Fruit fly (Drosophila melanogaster) whole organism, prepupa: Measurements from ENCODE around the gene GluRIIB.
A peak's percentile ranks its signal among the peaks of the same experiment; 100 is the strongest.

Experiments used
- Blimp-1 ChIP-seq: fragments of 200-800 bp; sonication (Bioruptor generic); optimal IDR thresholded peaks from 3 replicates; lab custom pipeline; 2017; ENCODE audit warnings: missing biosample characterization, missing genetic modification characterization, mild to moderate bottlenecking, moderate library complexity, missing genetic modification reagents
- CG10631 ChIP-seq: fragments of 200-800 bp; sonication (Bioruptor generic); optimal IDR thresholded peaks from 2 replicates; lab custom pipeline; 2016; ENCODE audit warnings: missing biosample characterization, missing genetic modification characterization
- CG10669 ChIP-seq: fragments of 200-800 bp; sonication (Bioruptor generic); optimal IDR thresholded peaks from 3 replicates; lab custom pipeline; 2018; ENCODE audit warnings: missing biosample characterization, mild to moderate bottlenecking, missing genetic modification characterization, moderate library complexity
- CG11294 ChIP-seq: fragments of 200-800 bp; sonication (Bioruptor generic); IDR thresholded peaks from 2 replicates; pipeline ENCODE4 v1.3.6; 2022; ENCODE audit warnings: missing biosample characterization, missing genetic modification characterization
- CG11762 ChIP-seq: fragments of 200-800 bp; sonication (Bioruptor generic); optimal IDR thresholded peaks from 3 replicates; lab custom pipeline; 2016; ENCODE audit warnings: missing biosample characterization, missing genetic modification characterization; ENCODE audit not compliant: insufficient read depth
- CG11902 ChIP-seq: fragments of 200-800 bp; sonication (Bioruptor generic); optimal IDR thresholded peaks from 3 replicates; lab custom pipeline; 2016; ENCODE audit warnings: missing biosample characterization, missing genetic modification characterization
- CG15336 ChIP-seq: fragments of 200-800 bp; sonication (Bioruptor generic); IDR thresholded peaks from 2 replicates; pipeline ENCODE4 v1.3.6; 2022; ENCODE audit warnings: missing biosample characterization, missing genetic modification characterization
- CG16779 ChIP-seq: fragments of 200-800 bp; sonication (Bioruptor generic); optimal IDR thresholded peaks from 3 replicates; lab custom pipeline; 2017; ENCODE audit warnings: missing biosample characterization, mild to moderate bottlenecking, missing genetic modification characterization
- CG31627 ChIP-seq: fragments of 200-800 bp; sonication (Bioruptor generic); optimal IDR thresholded peaks from 3 replicates; lab custom pipeline; 2016; ENCODE audit warnings: missing biosample characterization, missing genetic modification characterization
- CG32006 ChIP-seq: fragments of 200-800 bp; sonication (Bioruptor generic); optimal IDR thresholded peaks from 3 replicates; lab custom pipeline; 2017; ENCODE audit warnings: missing biosample characterization, mild to moderate bottlenecking, missing genetic modification characterization
- CG34406 ChIP-seq: fragments of 200-800 bp; sonication (Bioruptor generic); optimal IDR thresholded peaks from 3 replicates; lab custom pipeline; 2016; ENCODE audit warnings: missing biosample characterization, missing genetic modification characterization
- CG4318 ChIP-seq: fragments of 200-800 bp; sonication (Bioruptor generic); optimal IDR thresholded peaks from 3 replicates; lab custom pipeline; 2017; ENCODE audit warnings: missing biosample characterization, mild to moderate bottlenecking, missing genetic modification characterization
- CG6163 ChIP-seq: fragments of 200-800 bp; sonication (Bioruptor generic); IDR thresholded peaks from 3 replicates; pipeline ENCODE4 v1.3.6; 2022; ENCODE audit warnings: missing biosample characterization, missing genetic modification characterization
- CG6276 ChIP-seq: fragments of 200-800 bp; sonication (Bioruptor generic); optimal IDR thresholded peaks from 2 replicates; lab custom pipeline; 2017; ENCODE audit warnings: missing biosample characterization, mild to moderate bottlenecking, missing genetic modification characterization
- CG6792 ChIP-seq: fragments of 200-800 bp; sonication (Bioruptor generic); optimal IDR thresholded peaks from 3 replicates; lab custom pipeline; 2016; ENCODE audit warnings: missing biosample characterization, missing genetic modification characterization
- CG6808 ChIP-seq: fragments of 200-800 bp; sonication (Bioruptor generic); optimal IDR thresholded peaks from 3 replicates; lab custom pipeline; 2017; ENCODE audit warnings: missing biosample characterization, missing genetic modification characterization, mild to moderate bottlenecking, moderate library complexity, missing genetic modification reagents
- CG6854 ChIP-seq: fragments of 200-800 bp; sonication (Bioruptor generic); optimal IDR thresholded peaks from 2 replicates; lab custom pipeline; 2017; ENCODE audit warnings: missing biosample characterization, mild to moderate bottlenecking, missing genetic modification characterization
- CG7368 ChIP-seq: fragments of 200-800 bp; sonication (Bioruptor generic); optimal IDR thresholded peaks from 3 replicates; lab custom pipeline; 2016; ENCODE audit warnings: missing biosample characterization, missing genetic modification characterization
- CG8119 ChIP-seq: fragments of 200-800 bp; sonication (Bioruptor generic); IDR thresholded peaks from 3 replicates; pipeline ENCODE4 v1.3.6; 2022; ENCODE audit warnings: missing biosample characterization, missing genetic modification characterization
- CG8319 ChIP-seq: fragments of 200-800 bp; sonication (Bioruptor generic); optimal IDR thresholded peaks from 3 replicates; lab custom pipeline; 2016; ENCODE audit warnings: missing biosample characterization, missing genetic modification characterization
- CG8632 ChIP-seq: fragments of 200-800 bp; sonication (Bioruptor generic); optimal IDR thresholded peaks from 3 replicates; lab custom pipeline; 2016; ENCODE audit warnings: missing biosample characterization, missing genetic modification characterization
- CG9139 ChIP-seq: fragments of 200-800 bp; sonication (Bioruptor generic); optimal IDR thresholded peaks from 3 replicates; lab custom pipeline; 2017; ENCODE audit warnings: missing biosample characterization, mild to moderate bottlenecking, missing genetic modification characterization
- Eip75B ChIP-seq: fragments of 200-800 bp; sonication (Bioruptor generic); optimal IDR thresholded peaks from 3 replicates; lab custom pipeline; 2016; ENCODE audit warnings: missing biosample characterization, missing genetic modification characterization
- Eip78C ChIP-seq: fragments of 200-800 bp; sonication (Bioruptor generic); peaks from one replicate; lab custom pipeline; 2016; ENCODE audit warnings: missing biosample characterization, missing genetic modification characterization
- Eip93F ChIP-seq: fragments of 200-800 bp; sonication (Bioruptor generic); optimal IDR thresholded peaks from 2 replicates; lab custom pipeline; 2016; ENCODE audit warnings: missing biosample characterization, mild to moderate bottlenecking, missing genetic modification characterization
- Ets21C ChIP-seq: fragments of 200-800 bp; sonication (Bioruptor generic); optimal IDR thresholded peaks from 3 replicates; lab custom pipeline; 2016; ENCODE audit warnings: missing biosample characterization, missing genetic modification characterization
- Hr4 ChIP-seq: fragments of 200-800 bp; sonication (Bioruptor generic); optimal IDR thresholded peaks from 3 replicates; lab custom pipeline; 2016; ENCODE audit warnings: missing biosample characterization, missing genetic modification characterization
- Lpt ChIP-seq: fragments of 200-800 bp; sonication (Bioruptor generic); optimal IDR thresholded peaks from 3 replicates; lab custom pipeline; 2016; ENCODE audit warnings: missing biosample characterization, missing genetic modification characterization
- Met ChIP-seq: fragments of 200-800 bp; sonication (Bioruptor generic); optimal IDR thresholded peaks from 3 replicates; lab custom pipeline; 2016; ENCODE audit warnings: missing biosample characterization, missing genetic modification characterization
- OdsH ChIP-seq: fragments of 200-800 bp; sonication (Bioruptor generic); optimal IDR thresholded peaks from 3 replicates; lab custom pipeline; 2016; ENCODE audit warnings: missing biosample characterization, missing genetic modification characterization
- Smox ChIP-seq: fragments of 200-800 bp; sonication (Bioruptor generic); optimal IDR thresholded peaks from 3 replicates; lab custom pipeline; 2016; ENCODE audit warnings: missing biosample characterization, missing genetic modification characterization
- Sox102F ChIP-seq: fragments of 200-800 bp; sonication (Bioruptor generic); optimal IDR thresholded peaks from 2 replicates; lab custom pipeline; 2016; ENCODE audit warnings: missing biosample characterization, mild to moderate bottlenecking, missing genetic modification characterization
- acj6 ChIP-seq: fragments of 200-800 bp; sonication (Bioruptor generic); optimal IDR thresholded peaks from 3 replicates; lab custom pipeline; 2016; ENCODE audit warnings: missing biosample characterization, missing genetic modification characterization
- cyc ChIP-seq: fragments of 200-800 bp; sonication (Bioruptor generic); optimal IDR thresholded peaks from 3 replicates; lab custom pipeline; 2016; ENCODE audit warnings: missing biosample characterization, missing genetic modification characterization
- dsx ChIP-seq: fragments of 200-800 bp; optimal IDR thresholded peaks from 3 replicates; lab custom pipeline; 2019; ENCODE audit warnings: missing biosample characterization, mild to moderate bottlenecking, missing genetic modification characterization, moderate library complexity; ENCODE audit not compliant: poor library complexity, severe bottlenecking
- eg ChIP-seq: fragments of 200-800 bp; sonication (Bioruptor generic); IDR thresholded peaks from 3 replicates; pipeline ENCODE4 v1.3.6; 2022; ENCODE audit warnings: missing biosample characterization, missing genetic modification characterization
- esn ChIP-seq: fragments of 200-800 bp; sonication (Bioruptor generic); optimal IDR thresholded peaks from 2 replicates; lab custom pipeline; 2016; ENCODE audit warnings: missing biosample characterization, mild to moderate bottlenecking, missing genetic modification characterization, moderate library complexity
- fd59A ChIP-seq: fragments of 200-800 bp; sonication (Bioruptor generic); optimal IDR thresholded peaks from 2 replicates; lab custom pipeline; 2017; ENCODE audit warnings: missing biosample characterization, mild to moderate bottlenecking, missing genetic modification characterization, missing genetic modification reagents
- lz ChIP-seq: fragments of 200-800 bp; sonication (Bioruptor generic); optimal IDR thresholded peaks from 3 replicates; lab custom pipeline; 2016; ENCODE audit warnings: missing biosample characterization, missing genetic modification characterization
- net ChIP-seq: fragments of 200-800 bp; sonication (Bioruptor generic); optimal IDR thresholded peaks from 3 replicates; lab custom pipeline; 2016; ENCODE audit warnings: missing biosample characterization, missing genetic modification characterization
- pdm3 ChIP-seq: fragments of 200-800 bp; sonication (Bioruptor generic); optimal IDR thresholded peaks from 3 replicates; lab custom pipeline; 2016; ENCODE audit warnings: missing biosample characterization, missing genetic modification characterization
- salr ChIP-seq, 2 experiments: fragments of 200-800 bp; sonication (Bioruptor generic); optimal IDR thresholded peaks; 3 replicates each; lab custom pipeline; 2016 to 2018; ENCODE audit warnings: missing biosample characterization in 2 of 2, missing genetic modification characterization in 2 of 2, mild to moderate bottlenecking in 1 of 2
- spab ChIP-seq: fragments of 200-800 bp; sonication (Bioruptor generic); optimal IDR thresholded peaks from 2 replicates; lab custom pipeline; 2017; ENCODE audit warnings: missing biosample characterization, mild to moderate bottlenecking, missing genetic modification characterization, missing genetic modification reagents
- ss ChIP-seq, 2 experiments: fragments of 200-800 bp; sonication (Bioruptor generic); optimal IDR thresholded peaks; 2 replicates in 1 of 2; 3 replicates in 1 of 2; lab custom pipeline; 2017 to 2018; ENCODE audit warnings: mild to moderate bottlenecking in 2 of 2, missing biosample characterization in 2 of 2, missing genetic modification characterization in 2 of 2, moderate library complexity in 1 of 2
- vri ChIP-seq: fragments of 200-800 bp; sonication (Bioruptor generic); optimal IDR thresholded peaks from 3 replicates; lab custom pipeline; 2016; ENCODE audit warnings: missing biosample characterization, mild to moderate bottlenecking, missing genetic modification characterization

GluRIIB gene

dm6 chr2L:5519846-5520384 lies 39.2 kb upstream of the GluRIIB start, which contains the start of the genes CG7382 and cl (continued):
- TF ChIP-seq CG31627 (GFP tag; lab: Kevin White, UChicago), result peak; percentile 16
- TF ChIP-seq, all 60 proteins: peak for 23

dm6 chr2L:5520757-5521156 lies 38.4 kb upstream of the GluRIIB start:
- TF ChIP-seq Eip93F (GFP tag; lab: Kevin White, UChicago), result no peak
- TF ChIP-seq Met, result no peak
- TF ChIP-seq CG6792 (GFP tag; lab: Kevin White, UChicago), result no peak
- no peak for TF ChIP-seq CG6808 (GFP tag; lab: Kevin White, UChicago)
- no peak for TF ChIP-seq dsx
- TF ChIP-seq Lpt, result no peak
- TF ChIP-seq eg (GFP tag; lab: Robert Waterston, UW), result 0 out of 3 replicates have a peak, but pooled peaks have one; percentile 26
- TF ChIP-seq CG7368 (GFP tag; lab: Kevin White, UChicago), result peak; percentile 1
- TF ChIP-seq Ets21C, result no peak
- no peak for TF ChIP-seq Smox (GFP tag; lab: Kevin White, UChicago)
- TF ChIP-seq CG34406 (GFP tag; lab: Kevin White, UChicago), result peak; percentile 27
- TF ChIP-seq CG11762 (GFP tag; lab: Kevin White, UChicago), result no peak
- peak; percentile 20; the same call in 1 of the 3 replicates for TF ChIP-seq CG8119 (GFP tag; lab: Robert Waterston, UW)
- no peak for TF ChIP-seq cyc
- TF ChIP-seq CG10631 (GFP tag; lab: Kevin White, UChicago), result no peak
- peak; percentile 5 for TF ChIP-seq CG31627 (GFP tag; lab: Kevin White, UChicago)
- TF ChIP-seq CG15336 (GFP tag; lab: Robert Waterston, UW), result no peak
- TF ChIP-seq esn (GFP tag; lab: Kevin White, UChicago), result peak; percentile 26
- no peak for TF ChIP-seq salr (GFP tag; optimal IDR thresholded peaks at IDR 0.05; lab: Kevin White, UChicago)
- TF ChIP-seq vri (GFP tag; lab: Kevin White, UChicago), result peak; percentile 81
- TF ChIP-seq CG11902 (GFP tag; lab: Kevin White, UChicago), result no peak
- TF ChIP-seq CG6276 (GFP tag; lab: Kevin White, UChicago), result no peak
- no peak for TF ChIP-seq Blimp-1
- TF ChIP-seq, all 60 proteins: peak for 7

dm6 chr2L:5523848-5524473 lies 35.2 kb upstream of the GluRIIB start, which contains the start of the genes Vps52 and Elp4:
Vps52 (minus strand) TSS chr2L:5523898.
Elp4 (plus strand) TSS chr2L:5524139.
- peak; percentile 28; the same call in 1 of the 2 replicates for TF ChIP-seq CG15336 (GFP tag; lab: Robert Waterston, UW)
- peak; percentile 24 for TF ChIP-seq CG8319 (GFP tag; lab: Kevin White, UChicago)
- no peak for TF ChIP-seq CG9139 (GFP tag; lab: Kevin White, UChicago)
- TF ChIP-seq fd59A (GFP tag; lab: Kevin White, UChicago), result no peak
- no peak for TF ChIP-seq CG11762 (GFP tag; lab: Kevin White, UChicago)
- no peak for TF ChIP-seq Sox102F (GFP tag; lab: Kevin White, UChicago)
- TF ChIP-seq OdsH (GFP tag; lab: Kevin White, UChicago), result no peak
- TF ChIP-seq Eip78C (GFP tag; lab: Kevin White, UChicago), result no peak
- peak; percentile 55; the same call in 2 of the 3 replicates for TF ChIP-seq CG8119 (GFP tag; lab: Robert Waterston, UW)
- no peak for TF ChIP-seq Ets21C
- TF ChIP-seq Eip93F (GFP tag; lab: Kevin White, UChicago), result no peak
- peak; percentile 55 for TF ChIP-seq CG8632
- no peak; the same call in 2 of the 3 replicates for TF ChIP-seq eg (GFP tag; lab: Robert Waterston, UW)
- no peak for TF ChIP-seq CG10669 (GFP tag; lab: Kevin White, UChicago)
- no peak for TF ChIP-seq pdm3 (GFP tag; lab: Kevin White, UChicago)
- TF ChIP-seq net (GFP tag; lab: Kevin White, UChicago), result no peak
- peak; percentile 55; the same call in 2 of the 3 replicates for TF ChIP-seq CG6163
- no peak for TF ChIP-seq Hr4 (GFP tag; lab: Kevin White, UChicago)
- TF ChIP-seq lz (GFP tag; lab: Kevin White, UChicago), result peak; percentile 72
- no peak for TF ChIP-seq Eip75B (GFP tag; lab: Kevin White, UChicago)
- peak; percentile 29; the same call in 1 of the 2 replicates for TF ChIP-seq CG11294 (GFP tag; lab: Robert Waterston, UW)
- TF ChIP-seq CG32006 (GFP tag; lab: Kevin White, UChicago), result no peak
- TF ChIP-seq CG4318 (GFP tag; lab: Kevin White, UChicago), result no peak
- no peak for TF ChIP-seq acj6 (GFP tag; lab: Kevin White, UChicago)
- no peak for TF ChIP-seq CG10631 (GFP tag; lab: Kevin White, UChicago)
- TF ChIP-seq salr (GFP tag; optimal IDR thresholded peaks at IDR 0.05; lab: Kevin White, UChicago), result no peak
- no peak for TF ChIP-seq CG16779 (tag; lab: Kevin White, UChicago)
- no peak for TF ChIP-seq spab (GFP tag; lab: Kevin White, UChicago)
- peak; percentile 63 for TF ChIP-seq cyc
- peak; percentile 1 for TF ChIP-seq CG7368 (GFP tag; lab: Kevin White, UChicago)
- no peak for TF ChIP-seq ss (GFP tag; optimal IDR thresholded peaks at IDR 0.05; lab: Kevin White, UChicago)
- TF ChIP-seq CG6854 (GFP tag; lab: Kevin White, UChicago), result no peak
